Fruit fly (Drosophila melanogaster): ENCODE results near the gene Fadd.

Gene Fadd

dm6 chr3R:22046231-22046630, 12.0 kb downstream of the Fadd start:
- TF ChIP-seq EcR (GFP tag; optimal IDR thresholded peaks at IDR 0.05) (no peak), CG8478 (optimal IDR thresholded peaks at IDR 0.05) (no peak), pan (optimal IDR thresholded peaks at IDR 0.05) (no peak), psq (optimal IDR thresholded peaks at IDR 0.05) (no peak), usp (GFP tag; optimal IDR thresholded peaks at IDR 0.05) (no peak), Dll (optimal IDR thresholded peaks at IDR 0.05) (no peak)

- TF ChIP-seq psq (optimal IDR thresholded peaks at IDR 0.05) = no peak
- TF ChIP-seq Dll (optimal IDR thresholded peaks at IDR 0.05) = no peak
- TF ChIP-seq CG8478 (optimal IDR thresholded peaks at IDR 0.05) = no peak
- TF ChIP-seq usp (GFP tag; optimal IDR thresholded peaks at IDR 0.05) = no peak
- TF ChIP-seq pan (optimal IDR thresholded peaks at IDR 0.05) = no peak
- no peak for TF ChIP-seq EcR (GFP tag; optimal IDR thresholded peaks at IDR 0.05)
Observed at dm6 chr3R:22046723-22047122, 12.5 kb downstream of the Fadd start.

- TF ChIP-seq pan (optimal IDR thresholded peaks at IDR 0.05) (no peak), psq (optimal IDR thresholded peaks at IDR 0.05) (no peak), usp (GFP tag; optimal IDR thresholded peaks at IDR 0.05) (no peak), Dll (optimal IDR thresholded peaks at IDR 0.05) (no peak), CG8478 (optimal IDR thresholded peaks at IDR 0.05) (no peak), EcR (GFP tag; optimal IDR thresholded peaks at IDR 0.05) (no peak)
Observed at dm6 chr3R:22047412-22047811, 13.2 kb downstream of the Fadd start.

- TF ChIP-seq psq (optimal IDR thresholded peaks at IDR 0.05) (no peak), usp (GFP tag; optimal IDR thresholded peaks at IDR 0.05) (no peak), CG8478 (optimal IDR thresholded peaks at IDR 0.05) (no peak), Dll (optimal IDR thresholded peaks at IDR 0.05) (no peak), EcR (GFP tag; optimal IDR thresholded peaks at IDR 0.05) (no peak), pan (optimal IDR thresholded peaks at IDR 0.05) (no peak)
Observed at dm6 chr3R:22049134-22049796, 15.0 kb downstream of the Fadd start.

dm6 chr3R:22052235-22052634, 18.0 kb downstream of the Fadd start:
- no peak for TF ChIP-seq pan (optimal IDR thresholded peaks at IDR 0.05)
- no peak for TF ChIP-seq EcR (GFP tag; optimal IDR thresholded peaks at IDR 0.05)
- TF ChIP-seq psq (optimal IDR thresholded peaks at IDR 0.05) = no peak
- TF ChIP-seq Dll (optimal IDR thresholded peaks at IDR 0.05) = no peak
- TF ChIP-seq CG8478 (optimal IDR thresholded peaks at IDR 0.05) = no peak
- TF ChIP-seq usp (GFP tag; optimal IDR thresholded peaks at IDR 0.05) = no peak

- TF ChIP-seq psq (optimal IDR thresholded peaks at IDR 0.05) (no peak), CG8478 (optimal IDR thresholded peaks at IDR 0.05) (no peak), Dll (optimal IDR thresholded peaks at IDR 0.05) (no peak), pan (optimal IDR thresholded peaks at IDR 0.05) (no peak), EcR (GFP tag; optimal IDR thresholded peaks at IDR 0.05) (no peak), usp (GFP tag; optimal IDR thresholded peaks at IDR 0.05) (no peak)
Observed at dm6 chr3R:22053202-22053601, 18.9 kb downstream of the Fadd start.

dm6 chr3R:22053740-22054139, 19.5 kb downstream of the Fadd start:
- TF ChIP-seq psq (optimal IDR thresholded peaks at IDR 0.05) = no peak

dm6 chr3R:22057083-22057482, 22.8 kb downstream of the Fadd start:
- TF ChIP-seq CG8478 (optimal IDR thresholded peaks at IDR 0.05) (no peak), pan (optimal IDR thresholded peaks at IDR 0.05) (no peak), EcR (GFP tag; optimal IDR thresholded peaks at IDR 0.05) (no peak), usp (GFP tag; optimal IDR thresholded peaks at IDR 0.05) (no peak)

dm6 chr3R:22066440-22066839, 32.2 kb downstream of the Fadd start:
- TF ChIP-seq Dll (optimal IDR thresholded peaks at IDR 0.05) = no peak
- no peak for TF ChIP-seq pan (optimal IDR thresholded peaks at IDR 0.05)
- no peak for TF ChIP-seq EcR (GFP tag; optimal IDR thresholded peaks at IDR 0.05)
- TF ChIP-seq CG8478 (optimal IDR thresholded peaks at IDR 0.05) = no peak
- TF ChIP-seq usp (GFP tag; optimal IDR thresholded peaks at IDR 0.05) = no peak
- TF ChIP-seq psq (optimal IDR thresholded peaks at IDR 0.05) = no peak

dm6 chr3R:22067235-22067634, 33.0 kb downstream of the Fadd start:
- TF ChIP-seq EcR (GFP tag; optimal IDR thresholded peaks at IDR 0.05) = no peak
- TF ChIP-seq Dll (optimal IDR thresholded peaks at IDR 0.05) = no peak
- TF ChIP-seq usp (GFP tag; optimal IDR thresholded peaks at IDR 0.05) = no peak
- TF ChIP-seq pan (optimal IDR thresholded peaks at IDR 0.05) = no peak
- no peak for TF ChIP-seq CG8478 (optimal IDR thresholded peaks at IDR 0.05)
- no peak for TF ChIP-seq psq (optimal IDR thresholded peaks at IDR 0.05)

- TF ChIP-seq usp (GFP tag; optimal IDR thresholded peaks at IDR 0.05) = no peak
- TF ChIP-seq pan (optimal IDR thresholded peaks at IDR 0.05) = no peak
- no peak for TF ChIP-seq psq (optimal IDR thresholded peaks at IDR 0.05)
- TF ChIP-seq EcR (GFP tag; optimal IDR thresholded peaks at IDR 0.05) = no peak
- no peak for TF ChIP-seq CG8478 (optimal IDR thresholded peaks at IDR 0.05)
- TF ChIP-seq Dll (optimal IDR thresholded peaks at IDR 0.05) = no peak
Observed at dm6 chr3R:22071628-22072027, 37.4 kb downstream of the Fadd start.

- TF ChIP-seq psq (optimal IDR thresholded peaks at IDR 0.05) = no peak
- TF ChIP-seq pan (optimal IDR thresholded peaks at IDR 0.05) = no peak
- TF ChIP-seq Dll (optimal IDR thresholded peaks at IDR 0.05) = no peak
- no peak for TF ChIP-seq usp (GFP tag; optimal IDR thresholded peaks at IDR 0.05)
- no peak for TF ChIP-seq EcR (GFP tag; optimal IDR thresholded peaks at IDR 0.05)
- no peak for TF ChIP-seq CG8478 (optimal IDR thresholded peaks at IDR 0.05)
Observed at dm6 chr3R:22072553-22072952, 38.3 kb downstream of the Fadd start.

dm6 chr3R:22080161-22080560, 45.9 kb downstream of the Fadd start, which contains the start of gene CG13408:
CG13408 (plus strand) TSS chr3R:22080382.
- TF ChIP-seq usp (GFP tag; optimal IDR thresholded peaks at IDR 0.05) = no peak
- TF ChIP-seq psq (optimal IDR thresholded peaks at IDR 0.05) = no peak
- TF ChIP-seq EcR (GFP tag; optimal IDR thresholded peaks at IDR 0.05) = no peak
- no peak for TF ChIP-seq pan (optimal IDR thresholded peaks at IDR 0.05)
- TF ChIP-seq CG8478 (optimal IDR thresholded peaks at IDR 0.05) = no peak
- no peak for TF ChIP-seq Dll (optimal IDR thresholded peaks at IDR 0.05)
